Fruit fly (Drosophila melanogaster): ENCODE data around the gene mats.
A peak's percentile ranks its signal among the peaks of the same experiment; 100 is the strongest.

The mats gene

DNA sequence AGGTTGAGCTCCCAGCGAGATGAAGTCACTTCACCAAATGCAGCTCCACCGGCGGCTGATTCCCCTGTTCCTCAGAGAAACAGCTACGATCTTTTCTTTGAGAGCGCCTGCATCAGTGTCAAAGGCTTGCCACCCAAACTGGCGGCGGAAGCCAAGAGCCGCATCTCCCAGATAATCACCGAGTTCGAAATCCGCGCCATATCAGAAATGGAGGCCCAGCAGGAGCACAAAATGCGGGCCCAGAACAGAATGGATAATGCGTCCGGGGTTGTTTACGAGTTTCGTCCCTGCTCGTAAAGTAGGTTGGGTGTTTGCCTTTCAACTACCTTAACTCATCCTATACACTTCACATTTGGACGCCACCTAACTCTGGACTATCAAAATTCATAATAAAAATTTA, 39.2 kb upstream of the mats start, which contains the start of gene Gpdh3:
Gene Gpdh3, plus strand, starts transcription at position 301 of the 400 bp plus-strand sequence.
- no peak for TF ChIP-seq CG34406 (GFP tag; optimal IDR thresholded peaks at IDR 0.05)
- no peak for TF ChIP-seq dsx (GFP tag; optimal IDR thresholded peaks at IDR 0.05; ENCODE audit: poor library complexity, severe bottlenecking)
- no peak for TF ChIP-seq CG32006 (GFP tag; optimal IDR thresholded peaks at IDR 0.05)
- no peak for TF ChIP-seq CG3919 (GFP tag; optimal IDR thresholded peaks at IDR 0.05)
- no peak for TF ChIP-seq CG6808 (GFP tag; optimal IDR thresholded peaks at IDR 0.05)
- no peak for TF ChIP-seq topi (GFP tag; optimal IDR thresholded peaks at IDR 0.05)

DNA sequence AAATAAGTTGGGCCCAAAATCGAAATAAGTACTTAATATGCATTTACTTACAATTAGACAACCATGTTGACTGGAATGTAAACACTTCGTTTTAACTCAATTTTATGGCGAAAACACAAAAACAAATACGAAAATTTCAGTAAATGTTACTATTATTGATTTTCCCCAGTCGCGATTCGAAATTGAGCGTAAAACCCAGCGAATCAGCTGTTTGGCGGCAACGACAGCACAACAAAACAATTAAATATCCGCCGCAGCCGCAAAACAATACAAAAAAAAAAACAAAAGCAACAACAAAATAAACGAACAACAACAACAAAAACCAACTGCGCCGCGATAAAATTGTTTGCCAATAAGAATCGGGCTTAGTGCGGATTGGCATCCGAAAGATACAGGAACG, 31.3 kb upstream of the mats start, which contains the start of the genes CAH8 and CG7059:
Gene CAH8, minus strand, starts transcription at position 101 of the 400 bp plus-strand sequence.
Gene CG7059, plus strand, starts transcription at position 167 of the 400 bp plus-strand sequence.
- TF ChIP-seq CG31627 (GFP tag; optimal IDR thresholded peaks at IDR 0.05): no peak
- no peak for TF ChIP-seq CG6854 (GFP tag; optimal IDR thresholded peaks at IDR 0.05)
- no peak for TF ChIP-seq net (GFP tag; optimal IDR thresholded peaks at IDR 0.05)
- TF ChIP-seq Smox (GFP tag; optimal IDR thresholded peaks at IDR 0.05): no peak
- TF ChIP-seq Met (GFP tag; optimal IDR thresholded peaks at IDR 0.05): no peak
- TF ChIP-seq vri (GFP tag; optimal IDR thresholded peaks at IDR 0.05): no peak
- no peak for TF ChIP-seq Ets96B (tag; optimal IDR thresholded peaks at IDR 0.05)

DNA sequence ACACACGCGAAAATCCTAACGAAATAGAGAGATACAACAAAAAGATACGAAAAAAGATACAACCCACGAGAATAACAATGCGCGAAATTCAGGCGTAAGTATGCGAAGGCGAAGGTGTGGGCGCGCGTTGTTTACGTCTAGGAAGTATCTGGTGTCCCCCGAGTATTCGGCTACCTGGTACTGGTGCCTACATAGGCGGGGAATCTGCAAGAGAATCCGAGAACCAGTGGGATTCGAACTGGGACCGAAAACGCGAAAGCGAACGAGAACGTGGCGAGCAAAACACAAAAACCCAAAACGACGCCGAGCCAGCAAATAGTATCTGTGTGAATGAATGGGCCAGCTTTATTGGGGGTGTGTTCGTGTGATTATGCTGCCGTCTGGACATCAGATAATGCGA, 30.9 kb upstream of the mats start:
- no peak for TF ChIP-seq CG8319 (GFP tag; optimal IDR thresholded peaks at IDR 0.05)
- no peak for TF ChIP-seq Ets96B (tag; optimal IDR thresholded peaks at IDR 0.05)
- TF ChIP-seq CG15336 (GFP tag; IDR thresholded peaks at IDR 0.05): no peak
- TF ChIP-seq achi (GFP tag; optimal IDR thresholded peaks at IDR 0.05): no peak
- no peak for TF ChIP-seq Hr39 (GFP tag; optimal IDR thresholded peaks at IDR 0.05)
- TF ChIP-seq Hr4 (GFP tag; optimal IDR thresholded peaks at IDR 0.05): no peak
- no peak for TF ChIP-seq Gug (GFP tag; IDR thresholded peaks at IDR 0.05)
- no peak for TF ChIP-seq net (GFP tag; optimal IDR thresholded peaks at IDR 0.05)
- no peak for TF ChIP-seq OdsH (GFP tag; optimal IDR thresholded peaks at IDR 0.05)
- no peak for TF ChIP-seq fkh (GFP tag; optimal IDR thresholded peaks at IDR 0.05)
- no peak for TF ChIP-seq CG3919 (GFP tag; optimal IDR thresholded peaks at IDR 0.05)

DNA sequence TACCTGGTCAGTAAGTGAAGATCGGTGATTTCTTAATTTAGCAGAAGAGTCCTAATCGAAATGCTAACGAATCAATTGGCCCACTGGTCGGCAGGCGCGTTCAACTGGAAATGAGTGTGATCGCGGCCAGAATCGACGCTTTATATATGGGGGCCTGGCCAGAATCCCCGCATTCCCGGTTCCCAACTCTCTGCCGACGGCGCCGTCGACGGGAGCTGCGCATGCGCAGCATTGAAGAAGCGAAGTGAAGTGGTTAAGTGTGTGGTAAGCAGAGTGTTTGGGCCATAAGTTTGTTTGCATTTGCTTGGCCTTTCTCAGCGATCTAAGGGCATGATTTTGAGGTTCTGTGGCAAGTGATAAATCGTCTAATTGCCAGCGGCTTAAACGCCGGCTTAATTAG, 27.0 kb upstream of the mats start, which contains the start of gene CG13857:
Gene CG13857, minus strand, starts transcription at position 101 of the 400 bp plus-strand sequence.
- TF ChIP-seq lz (GFP tag; optimal IDR thresholded peaks at IDR 0.05) (no peak), Blimp-1 (GFP tag; optimal IDR thresholded peaks at IDR 0.05) (no peak), CG8319 (GFP tag; optimal IDR thresholded peaks at IDR 0.05) (no peak), ss (GFP tag; optimal IDR thresholded peaks at IDR 0.05) (no peak), CG11294 (GFP tag; IDR thresholded peaks at IDR 0.05) (no peak), CG6276 (GFP tag; optimal IDR thresholded peaks at IDR 0.05) (no peak)

DNA sequence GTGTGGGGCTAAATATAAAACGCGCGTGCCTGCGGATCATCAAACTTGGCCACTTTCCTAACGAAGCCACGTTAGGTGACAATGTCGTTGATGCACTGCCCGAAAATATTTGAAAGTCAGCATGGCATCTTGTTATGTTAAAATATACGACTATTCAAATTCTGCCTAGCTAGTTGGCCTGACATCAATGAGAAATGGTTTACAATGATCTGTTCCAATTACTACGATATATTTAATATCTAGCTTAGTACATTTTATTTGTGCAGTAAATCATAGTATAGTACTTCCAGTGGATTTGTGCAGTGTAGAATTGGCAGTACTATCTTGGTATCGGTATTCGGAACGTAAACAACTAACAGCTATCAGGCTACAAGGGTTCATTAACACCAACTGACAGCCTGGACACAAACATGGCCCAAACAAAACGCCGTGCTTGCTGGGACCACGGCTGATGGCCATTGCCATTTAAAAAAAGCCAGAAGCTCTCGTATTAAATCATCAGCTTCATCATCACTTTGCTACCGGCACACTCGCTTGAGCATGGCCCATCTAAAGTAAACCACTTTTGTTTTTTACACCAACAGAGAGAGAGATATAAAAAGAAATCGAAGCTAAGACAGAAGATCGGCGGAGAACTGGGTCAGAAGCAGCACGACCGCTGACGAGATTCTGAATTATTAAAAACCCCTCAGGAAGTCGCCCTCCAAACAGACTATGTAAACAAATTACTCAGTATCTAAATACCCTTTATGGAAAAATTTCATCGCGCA, 25.4 kb upstream of the mats start:
- TF ChIP-seq dac (GFP tag; optimal IDR thresholded peaks at IDR 0.05) (no peak), CG11294 (GFP tag; IDR thresholded peaks at IDR 0.05) (no peak), Hr38 (GFP tag; optimal IDR thresholded peaks at IDR 0.05) (no peak), Eip78C (GFP tag) (peak; percentile 73), CG7368 (GFP tag; optimal IDR thresholded peaks at IDR 0.05) (no peak), CG9139 (GFP tag; optimal IDR thresholded peaks at IDR 0.05) (no peak), CG10631 (GFP tag; optimal IDR thresholded peaks at IDR 0.05) (no peak), fd85E (GFP tag; optimal IDR thresholded peaks at IDR 0.05) (no peak), esn (GFP tag; optimal IDR thresholded peaks at IDR 0.05) (no peak), achi (GFP tag; optimal IDR thresholded peaks at IDR 0.05) (peak; percentile 14), CG34406 (GFP tag; optimal IDR thresholded peaks at IDR 0.05) (no peak), Sox15 (GFP tag; optimal IDR thresholded peaks at IDR 0.05) (no peak), CG6792 (GFP tag; optimal IDR thresholded peaks at IDR 0.05) (no peak), ss (GFP tag; optimal IDR thresholded peaks at IDR 0.05) (no peak), spab (GFP tag; optimal IDR thresholded peaks at IDR 0.05) (no peak), CG32006 (GFP tag; optimal IDR thresholded peaks at IDR 0.05) (peak; percentile 58), CG8632 (GFP tag; optimal IDR thresholded peaks at IDR 0.05) (no peak), CG15336 (GFP tag; IDR thresholded peaks at IDR 0.05) (0 out of 2 replicates have a peak, but pooled peaks have one; percentile 15), fd59A (GFP tag; optimal IDR thresholded peaks at IDR 0.05) (no peak), Ets21C (GFP tag; optimal IDR thresholded peaks at IDR 0.05) (no peak), svp (GFP tag) (no peak), CG11762 (GFP tag; optimal IDR thresholded peaks at IDR 0.05; ENCODE audit: insufficient read depth) (no peak), CG6854 (GFP tag; optimal IDR thresholded peaks at IDR 0.05) (no peak), fkh (GFP tag; optimal IDR thresholded peaks at IDR 0.05) (no peak)
